Worm (Caenorhabditis elegans) whole organism, late embryonic: Measurements from ENCODE around the gene srz-1.
"Not testable (repeated sequence)": the region's sequence is repeated elsewhere in the genome, so short reads cannot be mapped to it uniquely, and the experiment has no call there.

Source experiments
- K02D7.2 ChIP-seq: sonication (generic microtip); optimal IDR thresholded peaks from 2 replicates; lab custom pipeline; 2017; ENCODE audit warnings: mild to moderate bottlenecking, missing genetic modification characterization, missing compliant biosample characterization
- K09A11.1 ChIP-seq: sonication (generic microtip); optimal IDR thresholded peaks from 2 replicates; lab custom pipeline; 2017; ENCODE audit warnings: antibody characterized with exemption, mild to moderate bottlenecking, missing genetic modification characterization, missing compliant biosample characterization; ENCODE audit not compliant: insufficient read depth
- ahr-1 ChIP-seq: sonication (generic microtip); optimal IDR thresholded peaks from 2 replicates; lab custom pipeline; 2016; ENCODE audit warnings: missing genetic modification characterization, missing compliant biosample characterization
- ama-1 ChIP-seq: fragments of 150-350 bp; optimal IDR thresholded peaks from 2 replicates; lab custom pipeline; 2014
- ceh-14 ChIP-seq: sonication (generic microtip); optimal IDR thresholded peaks from 2 replicates; lab custom pipeline; 2016; ENCODE audit warnings: missing genotype, missing genetic modification characterization, missing compliant biosample characterization
- ceh-18 ChIP-seq: sonication (generic microtip); optimal IDR thresholded peaks from 2 replicates; lab custom pipeline; 2016; ENCODE audit warnings: missing genetic modification characterization, missing compliant biosample characterization
- ceh-2 ChIP-seq: sonication (generic microtip); optimal IDR thresholded peaks from 2 replicates; lab custom pipeline; 2016; ENCODE audit warnings: missing genotype, missing genetic modification characterization, missing compliant biosample characterization
- ceh-30 ChIP-seq: fragments of 150-350 bp; optimal IDR thresholded peaks from 2 replicates; lab custom pipeline; 2014; ENCODE audit warnings: missing biosample characterization, missing genetic modification characterization
- ceh-34 ChIP-seq: sonication (generic microtip); optimal IDR thresholded peaks from 2 replicates; lab custom pipeline; 2016; ENCODE audit warnings: mild to moderate bottlenecking, missing genetic modification characterization, missing compliant biosample characterization
- ceh-45 ChIP-seq: fragments of 200-800 bp; sonication (Bioruptor generic); IDR thresholded peaks from 2 replicates; pipeline ENCODE4 v1.3.6; 2022; ENCODE audit warnings: missing genetic modification reagents, missing genetic modification characterization, missing compliant biosample characterization
- ceh-6 ChIP-seq: fragments of 200-800 bp; sonication (Bioruptor generic); optimal IDR thresholded peaks from 2 replicates; lab custom pipeline; 2018; ENCODE audit warnings: mild to moderate bottlenecking, missing genetic modification characterization, missing compliant biosample characterization
- elt-2 ChIP-seq: sonication (generic microtip); optimal IDR thresholded peaks from 2 replicates; lab custom pipeline; 2016; ENCODE audit warnings: missing genetic modification reagents, missing genetic modification characterization, missing compliant biosample characterization
- elt-4 ChIP-seq: sonication (generic microtip); optimal IDR thresholded peaks from 2 replicates; lab custom pipeline; 2016; ENCODE audit warnings: missing genetic modification characterization, missing compliant biosample characterization
- eyg-1 ChIP-seq: sonication (generic microtip); optimal IDR thresholded peaks from 2 replicates; lab custom pipeline; 2016; ENCODE audit warnings: missing genotype, missing genetic modification characterization, missing compliant biosample characterization
- fax-1 ChIP-seq: sonication (generic microtip); optimal IDR thresholded peaks from 2 replicates; lab custom pipeline; 2016; ENCODE audit warnings: missing genotype, missing genetic modification characterization, missing compliant biosample characterization
- fkh-10 ChIP-seq: fragments of 150-350 bp; optimal IDR thresholded peaks from 2 replicates; lab custom pipeline; 2014; ENCODE audit warnings: missing biosample characterization, missing genetic modification reagents, missing genetic modification characterization
- fkh-6 ChIP-seq: sonication (generic microtip); optimal IDR thresholded peaks from 2 replicates; lab custom pipeline; 2016; ENCODE audit warnings: missing genetic modification characterization, missing compliant biosample characterization
- hlh-13 ChIP-seq: fragments of 200-800 bp; sonication (Bioruptor generic); optimal IDR thresholded peaks from 2 replicates; lab custom pipeline; 2018; ENCODE audit warnings: mild to moderate bottlenecking, missing genetic modification characterization, missing compliant biosample characterization
- hlh-15 ChIP-seq: sonication (generic microtip); optimal IDR thresholded peaks from 2 replicates; lab custom pipeline; 2016; ENCODE audit warnings: missing genetic modification characterization, missing compliant biosample characterization
- hlh-30 ChIP-seq: sonication (generic microtip); optimal IDR thresholded peaks from 2 replicates; lab custom pipeline; 2017; ENCODE audit warnings: antibody characterized with exemption, missing genetic modification characterization, missing compliant biosample characterization; ENCODE audit not compliant: insufficient read depth
- hlh-8 ChIP-seq: sonication (generic microtip); optimal IDR thresholded peaks from 2 replicates; lab custom pipeline; 2016; ENCODE audit warnings: missing genotype, missing genetic modification characterization, missing compliant biosample characterization
- lim-6 ChIP-seq: sonication (generic microtip); optimal IDR thresholded peaks from 2 replicates; lab custom pipeline; 2016; ENCODE audit warnings: missing genetic modification characterization, missing compliant biosample characterization
- lin-11 ChIP-seq: fragments of 200-800 bp; sonication (Bioruptor generic); optimal IDR thresholded peaks from 2 replicates; lab custom pipeline; 2018; ENCODE audit warnings: mild to moderate bottlenecking, missing genetic modification characterization, missing compliant biosample characterization
- nfya-1 ChIP-seq: sonication (generic microtip); optimal IDR thresholded peaks from 2 replicates; lab custom pipeline; 2017; ENCODE audit warnings: missing genetic modification characterization, mild to moderate bottlenecking, missing compliant biosample characterization, antibody characterized with exemption, moderate library complexity
- nhr-11 ChIP-seq: fragments of 150-350 bp; optimal IDR thresholded peaks from 2 replicates; lab custom pipeline; 2014; ENCODE audit warnings: missing biosample characterization, missing genetic modification characterization
- npax-4 ChIP-seq: sonication (generic microtip); optimal IDR thresholded peaks from 2 replicates; lab custom pipeline; 2016; ENCODE audit warnings: missing genetic modification characterization, missing compliant biosample characterization
- pag-3 ChIP-seq: sonication (generic microtip); optimal IDR thresholded peaks from 2 replicates; lab custom pipeline; 2016; ENCODE audit warnings: missing compliant biosample characterization, missing genetic modification characterization, borderline replicate concordance
- pax-1 ChIP-seq: fragments of 150-350 bp; optimal IDR thresholded peaks from 2 replicates; lab custom pipeline; 2014; ENCODE audit warnings: missing biosample characterization, missing genetic modification characterization
- pha-2 ChIP-seq: sonication (generic microtip); optimal IDR thresholded peaks from 2 replicates; lab custom pipeline; 2017; ENCODE audit warnings: mild to moderate bottlenecking, missing genetic modification characterization, missing compliant biosample characterization
- pha-4 ChIP-seq: fragments of 150-350 bp; optimal IDR thresholded peaks from 2 replicates; lab custom pipeline; 2018; ENCODE audit warnings: missing biosample characterization, missing genetic modification reagents, missing genetic modification characterization
- pros-1 ChIP-seq: fragments of 150-350 bp; optimal IDR thresholded peaks from 2 replicates; lab custom pipeline; 2014; ENCODE audit warnings: missing biosample characterization, missing genetic modification reagents, missing genetic modification characterization
- ref-2 ChIP-seq: sonication (generic microtip); optimal IDR thresholded peaks from 2 replicates; lab custom pipeline; 2016; ENCODE audit warnings: missing genetic modification characterization, missing compliant biosample characterization
- sdc-2 ChIP-seq: sonication (generic microtip); optimal IDR thresholded peaks from 2 replicates; lab custom pipeline; 2016; ENCODE audit warnings: missing genotype, missing genetic modification characterization, missing compliant biosample characterization
- syd-9 ChIP-seq: sonication (generic microtip); optimal IDR thresholded peaks from 2 replicates; lab custom pipeline; 2016; ENCODE audit warnings: mild to moderate bottlenecking, missing genetic modification characterization, moderate library complexity, missing compliant biosample characterization
- tbx-2 ChIP-seq: sonication (generic microtip); optimal IDR thresholded peaks from 2 replicates; lab custom pipeline; 2016; ENCODE audit warnings: missing genetic modification characterization, missing compliant biosample characterization
- ttx-3 ChIP-seq: sonication (generic microtip); optimal IDR thresholded peaks from 2 replicates; lab custom pipeline; 2016; ENCODE audit warnings: missing genetic modification reagents, missing genetic modification characterization, missing compliant biosample characterization
- unc-3 ChIP-seq, 2 experiments: fragments of 200-800 bp in 1 of 2; sonication (Bioruptor generic) in 1 of 2; sonication (generic microtip) in 1 of 2; conservative IDR thresholded peaks in 1 of 2; optimal IDR thresholded peaks in 1 of 2; 2 replicates each; pipeline versions ENCODE4 v1.3.6 to Lab custom; 2016 to 2022; ENCODE audit warnings: missing compliant biosample characterization in 2 of 2, missing genetic modification characterization in 2 of 2, missing genetic modification reagents in 1 of 2
- unc-42 ChIP-seq: sonication (generic microtip); optimal IDR thresholded peaks from 2 replicates; lab custom pipeline; 2016; ENCODE audit warnings: missing genotype, missing genetic modification characterization, missing compliant biosample characterization
- unc-86 ChIP-seq: sonication (generic microtip); optimal IDR thresholded peaks from 2 replicates; lab custom pipeline; 2016; ENCODE audit warnings: missing genetic modification characterization, missing compliant biosample characterization
- zip-5 ChIP-seq: sonication (generic microtip); optimal IDR thresholded peaks from 2 replicates; lab custom pipeline; 2016; ENCODE audit warnings: missing genetic modification characterization, missing compliant biosample characterization

The srz-1 gene

ce11 chrV:16646372-16646771 is 29.3 kb upstream of the srz-1 start, which contains the start of gene W06G6.9:
W06G6.9 (minus strand) TSS chrV:16646472.
- TF ChIP-seq fax-1 (no peak), nhr-11 (no peak), pha-2 (no peak)

ce11 chrV:16647093-16647492 is 28.6 kb upstream of the srz-1 start, which contains the start of gene W06G6.10:
W06G6.10 (minus strand) TSS chrV:16647193.
- TF ChIP-seq ceh-6 (GFP tag; lab: Kevin White, UChicago): no peak
- TF ChIP-seq elt-2 (tag; lab: Kevin White, UChicago): no peak
- TF ChIP-seq npax-4: no peak
- TF ChIP-seq hlh-13: no peak
- no peak for TF ChIP-seq K09A11.1
- no peak for TF ChIP-seq unc-86 (tag; lab: Kevin White, UChicago)
- no peak for TF ChIP-seq ttx-3 (tag; lab: Kevin White, UChicago)
- no peak for TF ChIP-seq zip-5
- no peak for TF ChIP-seq eyg-1 (tag; lab: Kevin White, UChicago)
- TF ChIP-seq sdc-2 (tag; lab: Kevin White, UChicago): no peak
- TF ChIP-seq fkh-6 (tag; lab: Kevin White, UChicago): no peak
- TF ChIP-seq hlh-15 (tag; lab: Kevin White, UChicago): no peak
- no peak for TF ChIP-seq ceh-14
- no peak for TF ChIP-seq pros-1
- no peak for TF ChIP-seq pag-3 (tag; lab: Kevin White, UChicago)
- TF ChIP-seq ceh-30: no peak
- no peak for TF ChIP-seq unc-42 (tag; lab: Kevin White, UChicago)
- TF ChIP-seq ceh-2 (tag; lab: Kevin White, UChicago): no peak
- TF ChIP-seq ceh-45: no peak

ce11 chrV:16648317-16649018 is 27.2 kb upstream of the srz-1 start, which contains the start of gene W06G6.20:
W06G6.20 (minus strand) TSS chrV:16648367.
- no peak for TF ChIP-seq syd-9 (tag; lab: Kevin White, UChicago)
- TF ChIP-seq ahr-1: no peak
- TF ChIP-seq fax-1: no peak

ce11 chrV:16649200-16649599 is 26.5 kb upstream of the srz-1 start, which contains the start of gene W06G6.11:
W06G6.11 (minus strand) TSS chrV:16649300.
- not testable (repeated sequence) for TF ChIP-seq ceh-45; ttx-3 (tag; lab: Kevin White, UChicago); fax-1

ce11 chrV:16654242-16654641 is 21.4 kb upstream of the srz-1 start, which contains the start of gene W06G6.15:
W06G6.15 (plus strand) TSS chrV:16654542.
- TF ChIP-seq unc-42 (tag; lab: Kevin White, UChicago); hlh-8 (tag; lab: Kevin White, UChicago); unc-3 (GFP tag; conservative IDR thresholded peaks at IDR 0.05; lab: Robert Waterston, UW); unc-3 (tag; optimal IDR thresholded peaks at IDR 0.05; lab: Kevin White, UChicago): not testable (repeated sequence)
- TF ChIP-seq, all 69 proteins: peak for 0; not testable (repeated sequence) for 69

- TF ChIP-seq hlh-30 (tag; lab: Kevin White, UChicago); elt-4 (tag; lab: Kevin White, UChicago); fax-1: not testable (repeated sequence)
- TF ChIP-seq, all 69 proteins: peak for 0; not testable (repeated sequence) for 69
Measured at ce11 chrV:16660816-16661215, 14.8 kb upstream of the srz-1 start, which contains the start of gene Y70C5B.2. Y70C5B.2 (minus strand) TSS chrV:16660916.

- TF ChIP-seq ceh-45 (no peak), ama-1 (lab: Kevin White, UChicago) (no peak), pax-1 (tag; lab: Kevin White, UChicago) (no peak), tbx-2 (no peak), lin-11 (tag; lab: Kevin White, UChicago) (no peak), elt-4 (tag; lab: Kevin White, UChicago) (no peak), ceh-34 (no peak), pha-4 (tag; lab: Kevin White, UChicago) (no peak), lim-6 (tag; lab: Kevin White, UChicago) (no peak), ref-2 (tag; lab: Kevin White, UChicago) (no peak), hlh-8 (tag; lab: Kevin White, UChicago) (no peak), ceh-18 (tag; lab: Kevin White, UChicago) (no peak), fkh-10 (GFP tag; lab: Kevin White, UChicago) (no peak), nfya-1 (no peak), ceh-14 (no peak), K02D7.2 (tag; lab: Kevin White, UChicago) (no peak)
Measured at ce11 chrV:16666647-16667046, 9.0 kb upstream of the srz-1 start, which contains the start of gene F14F8.14. F14F8.14 (minus strand) TSS chrV:16666747.
